Fruit fly (Drosophila melanogaster): ENCODE measurements around the gene CG7829.

DNA sequence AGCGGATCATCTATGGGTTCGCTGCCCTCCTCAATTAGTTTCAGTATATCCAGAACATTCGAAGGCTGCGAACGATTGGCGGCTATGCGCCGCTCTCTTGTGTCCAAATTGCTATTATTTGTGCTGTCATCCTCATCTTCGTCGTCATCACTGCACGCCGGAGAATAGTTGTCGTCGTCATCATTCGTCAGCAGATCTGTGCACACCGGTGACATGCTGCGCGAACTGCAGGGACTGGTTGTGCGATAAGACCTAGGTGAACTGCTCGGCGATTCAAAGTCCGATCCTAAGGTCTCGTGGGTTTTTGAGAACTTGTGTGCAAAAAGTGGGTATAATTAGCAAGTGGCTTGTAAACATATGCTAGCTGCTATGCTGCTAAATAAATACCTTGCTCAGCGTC lies 20.4 kb downstream of the CG7829 start:
- TF ChIP-seq hkb (optimal IDR thresholded peaks at IDR 0.05) (no peak), hkb (GFP tag; IDR thresholded peaks at IDR 0.05) (no peak), CG12071 (GFP tag; optimal IDR thresholded peaks at IDR 0.05) (no peak), ranshi (GFP tag; IDR thresholded peaks at IDR 0.05) (no peak), CrebB (tag; optimal IDR thresholded peaks at IDR 0.05) (no peak), br (optimal IDR thresholded peaks at IDR 0.05) (no peak), CG8478 (optimal IDR thresholded peaks at IDR 0.05) (no peak), Trl (optimal IDR thresholded peaks at IDR 0.05) (no peak), Trl (GFP tag; optimal IDR thresholded peaks at IDR 0.05) (no peak), CG12769 (tag; optimal IDR thresholded peaks at IDR 0.05) (no peak), Hmx (GFP tag; optimal IDR thresholded peaks at IDR 0.05) (no peak), crol (GFP tag; IDR thresholded peaks at IDR 0.05) (no peak)

Measured in whole organism, embryonic.